Worm (Caenorhabditis elegans): ENCODE results near the gene unc-85.

ce11 chrII:4665359-4665758 is 36.5 kb upstream of the unc-85 start, which contains the start of gene T05A7.11:
- TF ChIP-seq fkh-10 (GFP tag; optimal IDR thresholded peaks at IDR 0.05) (no peak), ces-1 (GFP tag; optimal IDR thresholded peaks at IDR 0.05) (no peak), nhr-11 (tag; optimal IDR thresholded peaks at IDR 0.05) (no peak), F44E2.7 (GFP tag; IDR thresholded peaks at IDR 0.05) (no peak), skn-1 (tag; optimal IDR thresholded peaks at IDR 0.05) (no peak), nhr-41 (GFP tag; IDR thresholded peaks at IDR 0.05) (no peak), unc-130 (GFP tag; optimal IDR thresholded peaks at IDR 0.05) (no peak), fos-1 (tag; optimal IDR thresholded peaks at IDR 0.05) (no peak), unc-62 (GFP tag; optimal IDR thresholded peaks at IDR 0.05 in 1 of 2) (no peak), unc-62 (tag; optimal IDR thresholded peaks at IDR 0.05) (no peak), snpc-4 (tag; optimal IDR thresholded peaks at IDR 0.05) (no peak), daf-16 (GFP tag; optimal IDR thresholded peaks at IDR 0.05) (no peak), daf-16 (tag; optimal IDR thresholded peaks at IDR 0.05) (no peak), lim-7 (GFP tag; IDR thresholded peaks at IDR 0.05) (no peak), pha-4 (GFP tag; IDR thresholded peaks at IDR 0.05) (no peak), pha-4 (tag; optimal IDR thresholded peaks at IDR 0.05) (no peak), mdt-29 (GFP tag; IDR thresholded peaks at IDR 0.05) (no peak)

Measured in whole organism, L4 larva.